Worm (Caenorhabditis elegans): Measurements from ENCODE around the gene pigs-1.

pigs-1 gene

DNA sequence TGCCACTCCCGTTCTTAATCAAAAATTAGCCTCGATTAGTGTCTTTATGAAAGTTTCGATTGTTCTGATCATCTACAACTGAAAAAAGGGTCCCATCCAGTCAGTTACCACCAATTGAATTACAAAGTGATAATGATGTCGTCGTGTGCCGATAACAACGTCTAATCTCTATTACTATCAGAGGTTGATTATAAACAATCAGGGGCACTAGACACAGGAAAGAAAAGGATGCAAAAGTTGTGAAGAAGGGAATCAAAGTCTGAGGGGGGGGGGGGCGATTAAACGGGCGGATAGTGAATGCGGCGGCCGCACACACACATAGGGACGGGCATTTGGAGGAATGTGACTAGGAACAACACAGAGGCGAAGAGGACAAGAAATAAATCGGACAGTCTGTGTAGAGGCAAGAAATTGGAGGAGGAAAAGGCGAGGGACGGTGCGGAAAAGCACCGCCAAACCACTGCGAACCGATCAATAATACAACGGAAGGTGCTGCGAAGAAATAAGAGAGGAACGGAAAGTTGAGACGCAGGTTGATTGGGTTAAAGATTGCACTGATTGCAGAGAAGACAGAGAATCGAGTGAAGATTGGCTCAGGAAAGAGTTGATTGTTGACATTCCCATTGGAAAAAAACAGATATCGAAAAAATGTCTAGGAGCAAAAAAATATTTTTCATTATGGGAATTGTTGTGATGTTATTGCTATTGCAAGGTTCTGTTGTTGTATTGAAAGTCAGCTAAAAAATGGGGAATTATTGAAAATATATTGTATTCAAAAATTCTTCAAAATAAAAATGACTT is 26.3 kb upstream of the pigs-1 start:
- peak; percentile 73 for TF ChIP-seq T22C8.4 (GFP tag; IDR thresholded peaks at IDR 0.05)
- no peak for TF ChIP-seq med-1 (GFP tag; optimal IDR thresholded peaks at IDR 0.05; ENCODE audit: insufficient read depth)
- peak; percentile 2 for TF ChIP-seq cog-1 (tag; optimal IDR thresholded peaks at IDR 0.05)
- TF ChIP-seq tab-1 (GFP tag; IDR thresholded peaks at IDR 0.05) = 0 out of 2 replicates have a peak, but pooled peaks have one; percentile 45
- TF ChIP-seq ref-1 (GFP tag; conservative IDR thresholded peaks at IDR 0.05) = no peak
- TF ChIP-seq flt-1 (GFP tag; IDR thresholded peaks at IDR 0.05) = no peak
- peak; percentile 55; the same call in 1 of the 2 replicates for TF ChIP-seq ztf-23 (GFP tag; IDR thresholded peaks at IDR 0.05)
- no peak for TF ChIP-seq ztf-29 (GFP tag; IDR thresholded peaks at IDR 0.05)
- TF ChIP-seq klf-2 (GFP tag; conservative IDR thresholded peaks at IDR 0.05) = no peak

DNA sequence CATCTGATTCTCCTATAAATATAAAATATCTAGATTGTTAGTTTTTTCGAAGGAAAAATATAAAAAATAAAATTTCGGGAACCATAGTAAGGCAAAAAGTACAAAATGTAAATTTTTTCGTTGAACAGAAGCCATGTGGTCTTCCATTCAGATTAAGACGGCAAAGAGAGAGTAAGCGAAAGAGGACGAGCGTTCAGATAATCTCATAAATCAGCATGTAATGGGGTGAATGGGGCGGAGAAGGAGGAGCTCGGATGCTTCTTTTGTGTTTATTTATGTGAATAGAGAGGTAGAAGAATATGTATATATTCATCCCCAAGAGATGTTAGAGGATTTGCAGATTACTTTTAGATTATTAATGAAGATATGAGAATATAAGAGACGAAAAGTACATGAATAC is 25.5 kb upstream of the pigs-1 start, which contains the start of gene pxf-1:
TSS of gene pxf-1 (minus strand) at position 14 of the 400 bp plus-strand sequence.
- no peak for TF ChIP-seq ztf-23 (GFP tag; IDR thresholded peaks at IDR 0.05)
- TF ChIP-seq cog-1 (tag; optimal IDR thresholded peaks at IDR 0.05) = no peak

- no peak for TF ChIP-seq ref-1 (GFP tag; conservative IDR thresholded peaks at IDR 0.05)
- no peak for TF ChIP-seq klf-2 (GFP tag; conservative IDR thresholded peaks at IDR 0.05)
- TF ChIP-seq T22C8.4 (GFP tag; IDR thresholded peaks at IDR 0.05) = no peak
- TF ChIP-seq tab-1 (GFP tag; IDR thresholded peaks at IDR 0.05) = no peak
- no peak for TF ChIP-seq med-1 (GFP tag; optimal IDR thresholded peaks at IDR 0.05; ENCODE audit: insufficient read depth)
- no peak for TF ChIP-seq ztf-23 (GFP tag; IDR thresholded peaks at IDR 0.05)
- no peak for TF ChIP-seq cog-1 (tag; optimal IDR thresholded peaks at IDR 0.05)
- no peak for TF ChIP-seq ztf-29 (GFP tag; IDR thresholded peaks at IDR 0.05)
- no peak for TF ChIP-seq flt-1 (GFP tag; IDR thresholded peaks at IDR 0.05)
Measured at ce11 chrIV:10170808-10171207, 22.0 kb upstream of the pigs-1 start.

- TF ChIP-seq cog-1 (tag; optimal IDR thresholded peaks at IDR 0.05) (no peak), flt-1 (GFP tag; IDR thresholded peaks at IDR 0.05) (0 out of 2 replicates have a peak, but pooled peaks have one; percentile 12)
Measured at ce11 chrIV:10164086-10164485, 15.2 kb upstream of the pigs-1 start.

DNA sequence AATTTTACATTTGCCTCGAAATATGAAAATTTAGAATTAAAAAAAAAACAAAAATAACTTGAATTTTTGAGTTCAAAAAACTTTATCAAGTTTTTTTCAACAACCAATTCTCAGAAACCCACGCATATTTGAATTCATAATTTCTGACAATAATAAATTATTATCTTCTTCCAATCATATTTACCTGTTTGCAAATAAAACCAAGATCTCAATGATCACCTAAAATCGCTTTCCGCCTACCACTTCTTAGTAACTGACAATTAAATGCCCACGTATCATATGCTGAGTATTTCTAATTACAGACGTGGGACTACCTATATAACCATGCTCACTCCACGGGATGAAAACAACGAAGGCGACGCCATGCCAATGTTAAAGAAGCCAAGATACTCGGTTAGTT is 12.9 kb upstream of the pigs-1 start, which contains the start of gene pps-1:
TSS of gene pps-1 (plus strand) at position 301 of the 400 bp plus-strand sequence.
- TF ChIP-seq med-1 (GFP tag; optimal IDR thresholded peaks at IDR 0.05; ENCODE audit: insufficient read depth) = no peak
- TF ChIP-seq tab-1 (GFP tag; IDR thresholded peaks at IDR 0.05) = no peak

DNA sequence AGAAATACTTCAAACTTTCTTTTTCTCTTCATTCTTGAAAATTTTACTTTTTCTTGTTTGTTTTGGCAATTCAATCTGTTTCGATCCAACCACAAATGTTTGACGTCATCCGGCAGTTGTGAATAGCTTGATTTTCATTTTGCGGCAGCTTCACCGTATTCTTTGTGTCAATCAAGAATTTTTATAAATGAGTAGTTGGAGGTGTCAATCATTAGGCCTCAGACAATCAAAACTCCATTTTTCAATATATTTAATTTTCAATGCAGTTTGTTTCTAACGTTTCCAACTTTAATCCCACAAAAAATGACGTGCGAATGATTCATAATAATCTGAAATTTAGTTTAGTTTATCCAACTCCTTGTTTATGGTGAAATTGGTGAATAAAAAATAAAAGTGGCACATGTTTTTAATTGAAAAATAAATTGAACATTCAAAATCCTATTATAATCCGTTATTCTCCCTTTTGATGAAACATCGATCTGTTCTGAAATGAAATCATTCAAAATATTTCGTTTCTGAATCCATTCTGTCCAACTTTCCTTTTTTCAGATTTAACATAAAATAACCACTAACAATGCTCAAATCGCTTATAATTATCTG is 8.8 kb upstream of the pigs-1 start, which contains the start of gene ttr-53:
TSS of gene ttr-53 (plus strand) at position 550 of the 600 bp plus-strand sequence.
- TF ChIP-seq flt-1 (GFP tag; IDR thresholded peaks at IDR 0.05) = no peak
- no peak for TF ChIP-seq cog-1 (tag; optimal IDR thresholded peaks at IDR 0.05)
- no peak for TF ChIP-seq ztf-29 (GFP tag; IDR thresholded peaks at IDR 0.05)
- no peak for TF ChIP-seq ztf-23 (GFP tag; IDR thresholded peaks at IDR 0.05)
- no peak for TF ChIP-seq klf-2 (GFP tag; conservative IDR thresholded peaks at IDR 0.05)
- TF ChIP-seq ref-1 (GFP tag; conservative IDR thresholded peaks at IDR 0.05) = no peak
- TF ChIP-seq med-1 (GFP tag; optimal IDR thresholded peaks at IDR 0.05; ENCODE audit: insufficient read depth) = no peak
- TF ChIP-seq tab-1 (GFP tag; IDR thresholded peaks at IDR 0.05) = no peak
- TF ChIP-seq T22C8.4 (GFP tag; IDR thresholded peaks at IDR 0.05) = no peak

DNA sequence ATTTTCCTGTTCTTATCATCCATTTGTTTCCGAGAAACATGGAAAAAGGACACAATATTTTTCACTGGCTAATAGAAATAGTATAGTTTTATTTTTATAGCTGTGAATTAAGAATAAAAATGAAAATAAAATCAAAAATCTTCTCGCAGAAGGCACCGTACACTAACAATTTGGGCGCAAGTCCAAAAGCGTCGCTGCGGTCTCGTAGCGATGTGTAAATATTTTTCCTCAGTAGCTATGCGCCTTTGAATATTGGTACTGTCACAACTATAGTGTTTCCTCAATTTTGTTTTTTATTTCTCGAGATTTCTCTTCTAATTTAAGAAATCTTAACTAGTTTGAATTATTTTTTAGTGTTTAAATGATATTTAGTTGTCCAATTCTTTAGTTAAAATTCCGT is 8.2 kb upstream of the pigs-1 start:
- no peak for TF ChIP-seq flt-1 (GFP tag; IDR thresholded peaks at IDR 0.05)
- TF ChIP-seq cog-1 (tag; optimal IDR thresholded peaks at IDR 0.05) = no peak
- TF ChIP-seq med-1 (GFP tag; optimal IDR thresholded peaks at IDR 0.05; ENCODE audit: insufficient read depth) = no peak
- no peak for TF ChIP-seq ztf-23 (GFP tag; IDR thresholded peaks at IDR 0.05)
- TF ChIP-seq tab-1 (GFP tag; IDR thresholded peaks at IDR 0.05) = no peak
- no peak for TF ChIP-seq T22C8.4 (GFP tag; IDR thresholded peaks at IDR 0.05)
- TF ChIP-seq ref-1 (GFP tag; conservative IDR thresholded peaks at IDR 0.05) = no peak
- TF ChIP-seq ztf-29 (GFP tag; IDR thresholded peaks at IDR 0.05) = no peak
- no peak for TF ChIP-seq klf-2 (GFP tag; conservative IDR thresholded peaks at IDR 0.05)

DNA sequence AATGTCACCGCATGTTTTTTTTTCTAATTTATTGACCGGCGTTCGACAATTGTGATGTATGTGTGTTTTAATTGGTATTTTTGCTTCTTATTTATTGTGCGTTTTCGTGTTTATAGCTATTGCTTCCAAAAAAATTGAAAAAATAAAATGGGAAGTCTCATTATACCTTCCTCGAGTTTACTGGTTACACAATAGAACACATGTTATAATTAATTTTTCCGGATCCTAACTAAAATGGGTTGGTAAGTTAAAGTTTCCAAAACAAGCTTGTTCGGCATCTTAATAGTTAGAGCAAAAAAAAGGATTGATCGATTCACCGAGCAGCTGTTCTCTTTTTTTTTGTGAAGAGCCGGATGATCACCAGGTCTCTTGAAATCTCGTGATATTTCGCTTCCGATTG is 6.6 kb upstream of the pigs-1 start, which contains the start of gene ttr-54:
TSS of gene ttr-54 (plus strand) at position 301 of the 400 bp plus-strand sequence.
- TF ChIP-seq ztf-29 (GFP tag; IDR thresholded peaks at IDR 0.05) (no peak), T22C8.4 (GFP tag; IDR thresholded peaks at IDR 0.05) (no peak), tab-1 (GFP tag; IDR thresholded peaks at IDR 0.05) (no peak), ref-1 (GFP tag; conservative IDR thresholded peaks at IDR 0.05) (no peak), med-1 (GFP tag; optimal IDR thresholded peaks at IDR 0.05; ENCODE audit: insufficient read depth) (no peak)

- TF ChIP-seq ztf-23 (GFP tag; IDR thresholded peaks at IDR 0.05) (no peak), ztf-29 (GFP tag; IDR thresholded peaks at IDR 0.05) (no peak), med-1 (GFP tag; optimal IDR thresholded peaks at IDR 0.05; ENCODE audit: insufficient read depth) (no peak), tab-1 (GFP tag; IDR thresholded peaks at IDR 0.05) (no peak), T22C8.4 (GFP tag; IDR thresholded peaks at IDR 0.05) (no peak), flt-1 (GFP tag; IDR thresholded peaks at IDR 0.05) (no peak), klf-2 (GFP tag; conservative IDR thresholded peaks at IDR 0.05) (no peak), cog-1 (tag; optimal IDR thresholded peaks at IDR 0.05) (no peak), ref-1 (GFP tag; conservative IDR thresholded peaks at IDR 0.05) (no peak)
Measured at ce11 chrIV:10153479-10153878, 4.6 kb upstream of the pigs-1 start.

DNA sequence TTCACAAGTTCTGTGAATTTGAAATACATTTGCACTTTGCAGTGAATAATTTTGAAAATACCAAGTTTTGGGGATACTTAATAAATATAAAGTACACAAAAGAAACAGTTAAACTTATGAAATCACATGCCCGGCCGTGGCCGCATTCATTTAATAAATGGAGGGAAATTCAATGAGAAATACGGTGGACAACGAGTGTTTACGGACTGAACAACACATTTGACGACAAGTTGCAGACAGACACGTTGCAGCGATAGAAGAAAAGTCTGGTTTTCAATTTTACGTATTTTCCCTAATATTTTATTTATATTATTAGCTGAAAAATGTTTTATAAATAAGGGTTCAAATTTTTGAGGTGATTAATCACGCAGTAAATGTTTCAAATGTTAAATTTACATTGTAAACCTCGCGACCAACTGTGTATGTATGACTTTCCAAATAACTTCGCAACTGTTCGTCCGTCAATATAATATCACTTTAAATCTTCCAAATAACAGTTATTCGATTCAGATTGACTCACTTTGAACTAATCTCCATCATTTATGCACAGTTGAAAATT is 2.7 kb upstream of the pigs-1 start, which contains the start of gene copg-1:
TSS of gene copg-1 (plus strand) at position 509 of the 559 bp plus-strand sequence.
- TF ChIP-seq T22C8.4 (GFP tag; IDR thresholded peaks at IDR 0.05) (no peak), cog-1 (tag; optimal IDR thresholded peaks at IDR 0.05) (no peak), ztf-23 (GFP tag; IDR thresholded peaks at IDR 0.05) (no peak), klf-2 (GFP tag; conservative IDR thresholded peaks at IDR 0.05) (no peak), ref-1 (GFP tag; conservative IDR thresholded peaks at IDR 0.05) (no peak), ztf-29 (GFP tag; IDR thresholded peaks at IDR 0.05) (no peak), med-1 (GFP tag; optimal IDR thresholded peaks at IDR 0.05; ENCODE audit: insufficient read depth) (no peak), tab-1 (GFP tag; IDR thresholded peaks at IDR 0.05) (no peak), flt-1 (GFP tag; IDR thresholded peaks at IDR 0.05) (no peak)

Measured in whole organism, midembryonic.